Worm (Caenorhabditis elegans): ENCODE data around the gene ubh-4.

DNA sequence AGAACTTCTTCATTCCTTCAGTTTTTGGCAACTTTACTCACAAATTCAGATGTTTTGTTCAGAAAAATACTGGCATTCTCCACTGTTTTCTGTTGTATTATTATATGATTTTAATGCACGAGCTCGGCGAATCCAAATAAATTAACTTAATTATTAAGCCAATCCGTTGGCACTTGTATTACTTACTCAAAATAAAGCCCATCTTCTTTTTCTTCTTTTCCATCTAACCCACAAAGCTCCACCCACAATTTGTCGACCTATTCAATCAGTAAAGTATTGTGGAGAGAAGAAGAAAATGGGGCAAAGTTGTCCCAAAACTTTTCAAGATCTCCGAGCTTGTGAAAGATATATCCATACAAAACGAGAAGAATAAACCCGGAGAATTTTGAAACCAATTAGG lies 48.1 kb downstream of the ubh-4 start:
- no peak for TF ChIP-seq madf-2 (tag; optimal IDR thresholded peaks at IDR 0.05)
- TF ChIP-seq ceh-30 (tag; optimal IDR thresholded peaks at IDR 0.05): no peak
- no peak for TF ChIP-seq ceh-9 (tag; optimal IDR thresholded peaks at IDR 0.05)
- TF ChIP-seq pag-3 (tag; optimal IDR thresholded peaks at IDR 0.05; ENCODE audit: borderline replicate concordance): no peak
- no peak for TF ChIP-seq unc-55 (GFP tag; optimal IDR thresholded peaks at IDR 0.05)
- no peak for TF ChIP-seq rnt-1 (tag; optimal IDR thresholded peaks at IDR 0.05)
- no peak for TF ChIP-seq ceh-18 (tag; optimal IDR thresholded peaks at IDR 0.05)
- TF ChIP-seq F13H6.1 (tag; optimal IDR thresholded peaks at IDR 0.05): no peak
- TF ChIP-seq T23F11.4 (GFP tag; optimal IDR thresholded peaks at IDR 0.05): no peak
- TF ChIP-seq ceh-48 (tag; optimal IDR thresholded peaks at IDR 0.05): no peak
- no peak for TF ChIP-seq fkh-6 (tag; optimal IDR thresholded peaks at IDR 0.05)
- no peak for TF ChIP-seq pha-4 (tag; optimal IDR thresholded peaks at IDR 0.05)
- TF ChIP-seq ama-1 (optimal IDR thresholded peaks at IDR 0.05): no peak
- TF ChIP-seq hlh-30 (tag; optimal IDR thresholded peaks at IDR 0.05; ENCODE audit: insufficient read depth): no peak

All from whole organism, late embryonic.